Worm (Caenorhabditis elegans) whole organism, L4 larva: ENCODE results near the gene Y54E2A.10.
"Not testable (repeated sequence)": the region's sequence is repeated elsewhere in the genome, so short reads cannot be mapped to it uniquely, and the experiment has no call there.

ENCODE experiments used
- F49E8.2 ChIP-seq: sonication (generic microtip); optimal IDR thresholded peaks from 2 replicates; lab custom pipeline; 2016; ENCODE audit warnings: missing compliant biosample characterization, mild to moderate bottlenecking, missing genetic modification characterization, borderline replicate concordance
- Y105C5A.15 ChIP-seq: fragments of 200-800 bp; sonication (Bioruptor generic); IDR thresholded peaks from 2 replicates; pipeline ENCODE4 v1.3.6; 2022; ENCODE audit warnings: missing genetic modification characterization, missing compliant biosample characterization
- cey-2 ChIP-seq: sonication (generic microtip); optimal IDR thresholded peaks from 3 replicates; lab custom pipeline; 2017; ENCODE audit warnings: missing genetic modification characterization, mild to moderate bottlenecking, missing compliant biosample characterization, antibody characterized with exemption, borderline replicate concordance; ENCODE audit not compliant: insufficient read depth
- fos-1 ChIP-seq: fragments of 150-350 bp; optimal IDR thresholded peaks from 2 replicates; lab custom pipeline; 2014; ENCODE audit warnings: missing biosample characterization, missing genetic modification characterization
- mdl-1 ChIP-seq, 2 experiments: fragments of 150-350 bp in 1 of 2; sonication (generic microtip) in 1 of 2; optimal IDR thresholded peaks; 2 replicates each; lab custom pipeline; 2014 to 2017; ENCODE audit warnings: missing biosample characterization in 2 of 2, missing genetic modification characterization in 2 of 2
- nhr-237 ChIP-seq: sonication (generic microtip); optimal IDR thresholded peaks from 2 replicates; lab custom pipeline; 2017; ENCODE audit warnings: missing biosample characterization, missing genetic modification characterization
- nhr-28 ChIP-seq: fragments of 150-350 bp; optimal IDR thresholded peaks from 2 replicates; lab custom pipeline; 2014; ENCODE audit warnings: missing biosample characterization, missing genetic modification characterization
- nhr-77 ChIP-seq: fragments of 150-350 bp; optimal IDR thresholded peaks from 2 replicates; lab custom pipeline; 2014; ENCODE audit warnings: missing biosample characterization, missing genetic modification characterization

ce11 chrII:14765697-14766096 is 25.2 kb upstream of the Y54E2A.10 start:
- TF ChIP-seq nhr-28 (tag; lab: Kevin White, UChicago); mdl-1 (tag; optimal IDR thresholded peaks at IDR 0.05; lab: Kevin White, UChicago); nhr-237 (tag; lab: Kevin White, UChicago); cey-2 (tag; lab: Kevin White, UChicago); Y105C5A.15; F49E8.2; nhr-77 (tag; lab: Kevin White, UChicago); fos-1 (tag; lab: Kevin White, UChicago): not testable (repeated sequence)
